Worm (Caenorhabditis elegans) whole organism, L1 larva: ENCODE results near the gene mup-4.
A peak's percentile ranks its signal among the peaks of the same experiment; 100 is the strongest.

Source experiments
- C16A3.4 ChIP-seq: fragments of 150-350 bp; optimal IDR thresholded peaks from 2 replicates; lab custom pipeline; 2014; ENCODE audit warnings: missing biosample characterization, missing genetic modification characterization
- aly-2 ChIP-seq: fragments of 150-350 bp; optimal IDR thresholded peaks from 2 replicates; lab custom pipeline; 2014; ENCODE audit warnings: missing biosample characterization, missing genetic modification characterization
- blmp-1 ChIP-seq: fragments of 150-350 bp; optimal IDR thresholded peaks from 2 replicates; lab custom pipeline; 2014; ENCODE audit warnings: missing biosample characterization, missing genetic modification characterization
- ceh-63 ChIP-seq: fragments of 200-800 bp; sonication (Bioruptor generic); optimal IDR thresholded peaks from 2 replicates; lab custom pipeline; 2018; ENCODE audit warnings: mild to moderate bottlenecking, missing genetic modification characterization, missing compliant biosample characterization
- ceh-90 ChIP-seq: sonication (generic microtip); optimal IDR thresholded peaks from 2 replicates; lab custom pipeline; 2016; ENCODE audit warnings: missing genetic modification characterization, missing compliant biosample characterization
- dpl-1 ChIP-seq, 3 experiments: fragments of 150-350 bp in 2 of 3; sonication (generic microtip) in 1 of 3; optimal IDR thresholded peaks; 2 replicates each; lab custom pipeline; 2014 to 2017; ENCODE audit warnings: missing biosample characterization in 3 of 3, missing genetic modification characterization in 3 of 3, missing genetic modification reagents in 3 of 3
- dsc-1 ChIP-seq: sonication (generic microtip); optimal IDR thresholded peaks from 2 replicates; lab custom pipeline; 2016; ENCODE audit warnings: mild to moderate bottlenecking, missing genetic modification characterization, missing compliant biosample characterization
- efl-1 ChIP-seq, 4 experiments: fragments of 150-350 bp; optimal IDR thresholded peaks in 3 of 4; peaks in 1 of 4; 1 replicate in 1 of 4; 2 replicates in 3 of 4; lab custom pipeline; 2014; ENCODE audit warnings: missing biosample characterization in 2 of 4, missing genetic modification characterization in 2 of 4, missing genetic modification reagents in 2 of 4
- efl-3 ChIP-seq: fragments of 200-800 bp; sonication (Bioruptor generic); optimal IDR thresholded peaks from 2 replicates; lab custom pipeline; 2018; ENCODE audit warnings: mild to moderate bottlenecking, missing genetic modification characterization, missing compliant biosample characterization
- isw-1 ChIP-seq: fragments of 200-800 bp; sonication (Bioruptor generic); IDR thresholded peaks from 2 replicates; pipeline ENCODE4 v1.3.6; 2022; ENCODE audit warnings: missing genetic modification characterization, missing compliant biosample characterization
- lin-14 ChIP-seq: fragments of 200-800 bp; sonication (Bioruptor generic); optimal IDR thresholded peaks from 2 replicates; lab custom pipeline; 2018; ENCODE audit warnings: mild to moderate bottlenecking, missing genetic modification characterization, moderate library complexity, missing compliant biosample characterization
- lir-3 ChIP-seq: sonication (generic microtip); optimal IDR thresholded peaks from 2 replicates; lab custom pipeline; 2016; ENCODE audit warnings: mild to moderate bottlenecking, missing genetic modification characterization, moderate library complexity, missing compliant biosample characterization; ENCODE audit not compliant: poor library complexity
- lsy-2 ChIP-seq, 2 experiments: fragments of 150-350 bp; optimal IDR thresholded peaks; 2 replicates each; lab custom pipeline; 2014; ENCODE audit warnings: missing biosample characterization in 2 of 2, missing genetic modification characterization in 2 of 2
- mep-1 ChIP-seq: fragments of 150-350 bp; optimal IDR thresholded peaks from 2 replicates; lab custom pipeline; 2014; ENCODE audit warnings: missing biosample characterization, missing genetic modification characterization
- nhr-11 ChIP-seq: fragments of 150-350 bp; optimal IDR thresholded peaks from 2 replicates; lab custom pipeline; 2014; ENCODE audit warnings: missing biosample characterization, missing genetic modification characterization
- nhr-19 ChIP-seq: fragments of 200-800 bp; sonication (Bioruptor generic); conservative IDR thresholded peaks from 2 replicates; pipeline ENCODE4 v1.3.6; 2022; ENCODE audit warnings: missing genetic modification characterization, missing compliant biosample characterization
- nhr-20 ChIP-seq: sonication (generic microtip); optimal IDR thresholded peaks from 2 replicates; lab custom pipeline; 2016; ENCODE audit warnings: mild to moderate bottlenecking, missing genetic modification characterization, missing compliant biosample characterization
- nhr-28 ChIP-seq: fragments of 150-350 bp; optimal IDR thresholded peaks from 2 replicates; lab custom pipeline; 2014; ENCODE audit warnings: missing biosample characterization, missing genetic modification characterization
- nhr-71 ChIP-seq: sonication (generic microtip); optimal IDR thresholded peaks from 2 replicates; lab custom pipeline; 2016; ENCODE audit warnings: mild to moderate bottlenecking, missing genetic modification characterization, moderate library complexity, missing compliant biosample characterization
- nhr-84 ChIP-seq: sonication (generic microtip); optimal IDR thresholded peaks from 2 replicates; lab custom pipeline; 2017; ENCODE audit warnings: missing biosample characterization, missing genetic modification characterization
- nhr-85 ChIP-seq: sonication (generic microtip); peaks from one replicate; lab custom pipeline; 2016; ENCODE audit warnings: missing genetic modification characterization, inconsistent platforms, missing compliant biosample characterization
- nhr-90 ChIP-seq: sonication (generic microtip); optimal IDR thresholded peaks from 2 replicates; lab custom pipeline; 2016; ENCODE audit warnings: mild to moderate bottlenecking, missing genetic modification characterization, missing compliant biosample characterization; ENCODE audit not compliant: poor library complexity
- rnt-1 ChIP-seq: sonication (generic microtip); optimal IDR thresholded peaks from 2 replicates; lab custom pipeline; 2016; ENCODE audit warnings: mild to moderate bottlenecking, missing genetic modification characterization, moderate library complexity, missing compliant biosample characterization
- snu-23 ChIP-seq: sonication (generic microtip); optimal IDR thresholded peaks from 2 replicates; lab custom pipeline; 2016; ENCODE audit warnings: missing genetic modification characterization, missing compliant biosample characterization
- sptf-1 ChIP-seq: fragments of 150-350 bp; optimal IDR thresholded peaks from 2 replicates; lab custom pipeline; 2014; ENCODE audit warnings: missing biosample characterization, missing genetic modification characterization
- swsn-7 ChIP-seq: sonication (generic microtip); optimal IDR thresholded peaks from 2 replicates; lab custom pipeline; 2016; ENCODE audit warnings: missing genetic modification characterization, missing compliant biosample characterization
- tbx-2 ChIP-seq: sonication (generic microtip); optimal IDR thresholded peaks from 2 replicates; lab custom pipeline; 2016; ENCODE audit warnings: missing genetic modification characterization, missing compliant biosample characterization
- unc-30 ChIP-seq: sonication (generic microtip); optimal IDR thresholded peaks from 2 replicates; lab custom pipeline; 2017; ENCODE audit warnings: missing biosample characterization, missing genetic modification characterization
- unc-62 ChIP-seq: fragments of 150-350 bp; optimal IDR thresholded peaks from 2 replicates; lab custom pipeline; 2014; ENCODE audit warnings: missing biosample characterization, missing genetic modification reagents, missing genetic modification characterization
- unc-86 ChIP-seq: sonication (generic microtip); optimal IDR thresholded peaks from 2 replicates; lab custom pipeline; 2016; ENCODE audit warnings: missing genetic modification characterization, missing compliant biosample characterization
- unc-98 ChIP-seq: fragments of 200-800 bp; sonication (Bioruptor generic); IDR thresholded peaks from 2 replicates; pipeline ENCODE4 v1.3.6; 2022; ENCODE audit warnings: missing genetic modification characterization, missing compliant biosample characterization
- xbp-1 ChIP-seq: sonication (generic microtip); optimal IDR thresholded peaks from 2 replicates; lab custom pipeline; 2016; ENCODE audit warnings: missing genetic modification characterization, missing compliant biosample characterization
- zip-4 ChIP-seq: fragments of 200-800 bp; sonication (Bioruptor generic); optimal IDR thresholded peaks from 2 replicates; lab custom pipeline; 2018; ENCODE audit warnings: mild to moderate bottlenecking, missing genetic modification characterization, moderate library complexity, missing compliant biosample characterization
- ztf-11 ChIP-seq, 2 experiments: sonication (generic microtip); optimal IDR thresholded peaks; 2 replicates each; lab custom pipeline; 2016 to 2017; ENCODE audit warnings: missing genetic modification characterization in 2 of 2, missing biosample characterization in 1 of 2, missing compliant biosample characterization in 1 of 2

mup-4 gene

DNA sequence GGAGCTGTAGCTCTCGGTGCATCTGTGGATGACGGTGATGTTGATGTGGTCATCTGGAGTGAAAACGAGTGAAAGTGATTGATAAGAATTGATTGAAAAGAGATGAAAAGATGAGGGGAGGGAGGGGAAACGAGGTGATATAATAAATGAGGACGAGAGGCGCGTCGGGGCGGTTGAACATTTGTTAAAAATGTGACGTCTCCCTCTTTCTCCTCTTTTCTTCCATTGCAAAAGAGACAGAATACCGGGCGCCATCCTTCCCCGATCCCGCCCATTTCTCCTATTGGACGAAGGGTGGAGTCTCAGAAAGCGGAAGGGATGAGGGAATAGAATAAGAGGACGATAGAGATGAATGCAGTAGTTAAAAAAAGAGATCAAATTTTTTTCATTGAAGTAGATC, 45.7 kb upstream of the mup-4 start:
- TF ChIP-seq mep-1 (tag; lab: Kevin White, UChicago) (peak; percentile 45), nhr-85 (peak; percentile 89), snu-23 (GFP tag; lab: Kevin White, UChicago) (peak; percentile 44), nhr-20 (tag; lab: Kevin White, UChicago) (peak; percentile 44), nhr-19 (GFP tag; lab: Robert Waterston, UW) (peak; percentile 51), nhr-90 (peak; percentile 16), lsy-2 (tag; optimal IDR thresholded peaks at IDR 0.05; lab: Kevin White, UChicago) (peak; percentile 65 to 81), unc-86 (no peak), sptf-1 (tag; lab: Kevin White, UChicago) (no peak), unc-30 (tag; lab: Kevin White, UChicago) (no peak), tbx-2 (tag; lab: Kevin White, UChicago) (peak; percentile 77), xbp-1 (tag; lab: Kevin White, UChicago) (peak; percentile 34), nhr-71 (tag; lab: Kevin White, UChicago) (peak; percentile 76), dsc-1 (tag; lab: Kevin White, UChicago) (no peak), ztf-11 (tag; optimal IDR thresholded peaks at IDR 0.05; lab: Kevin White, UChicago) (peak in 1 of 2 experiments; percentile 62), lin-14 (GFP tag; lab: Kevin White, UChicago) (peak; percentile 85), blmp-1 (tag; lab: Kevin White, UChicago) (peak; percentile 89), efl-1 (optimal IDR thresholded peaks at IDR 0.05; lab: Kevin White, UChicago) (no peak), efl-1 (GFP tag; optimal IDR thresholded peaks at IDR 0.05 in 1 of 2; lab: Kevin White, UChicago) (no peak), nhr-28 (tag; lab: Kevin White, UChicago) (no peak), swsn-7 (tag; lab: Kevin White, UChicago) (peak; percentile 31), nhr-11 (tag; lab: Kevin White, UChicago) (no peak), ceh-63 (GFP tag; lab: Kevin White, UChicago) (no peak), unc-98 (GFP tag; lab: Robert Waterston, UW) (no peak), lir-3 (tag; lab: Kevin White, UChicago) (no peak), rnt-1 (tag; lab: Kevin White, UChicago) (peak; percentile 70), ceh-90 (tag; lab: Kevin White, UChicago) (no peak), efl-3 (GFP tag; lab: Kevin White, UChicago) (no peak)

DNA sequence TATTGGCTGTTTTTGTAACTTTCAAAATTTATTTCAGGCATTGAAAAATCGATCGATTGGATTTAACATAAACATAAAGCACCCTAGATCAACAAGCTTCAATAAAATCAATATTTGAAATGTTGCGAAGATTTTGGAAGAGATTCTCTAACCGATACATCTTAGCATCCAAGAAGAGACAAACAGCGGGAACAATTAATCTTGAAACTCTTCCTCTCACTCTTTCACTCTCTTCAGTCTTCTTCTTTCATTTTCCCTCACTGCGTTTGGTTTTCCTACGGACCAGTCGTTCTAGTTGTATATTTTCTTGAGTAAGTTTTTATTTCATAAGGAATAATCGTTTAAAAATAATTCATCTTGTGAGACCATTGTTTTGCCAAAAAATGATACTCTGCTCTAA, 44.1 kb upstream of the mup-4 start:
- TF ChIP-seq lin-14 (GFP tag; lab: Kevin White, UChicago) (no peak), lsy-2 (tag; optimal IDR thresholded peaks at IDR 0.05; lab: Kevin White, UChicago) (peak in 1 of 2 experiments; percentile 8), blmp-1 (tag; lab: Kevin White, UChicago) (peak; percentile 13)
- TF ChIP-seq, all 84 proteins: peak for 2

DNA sequence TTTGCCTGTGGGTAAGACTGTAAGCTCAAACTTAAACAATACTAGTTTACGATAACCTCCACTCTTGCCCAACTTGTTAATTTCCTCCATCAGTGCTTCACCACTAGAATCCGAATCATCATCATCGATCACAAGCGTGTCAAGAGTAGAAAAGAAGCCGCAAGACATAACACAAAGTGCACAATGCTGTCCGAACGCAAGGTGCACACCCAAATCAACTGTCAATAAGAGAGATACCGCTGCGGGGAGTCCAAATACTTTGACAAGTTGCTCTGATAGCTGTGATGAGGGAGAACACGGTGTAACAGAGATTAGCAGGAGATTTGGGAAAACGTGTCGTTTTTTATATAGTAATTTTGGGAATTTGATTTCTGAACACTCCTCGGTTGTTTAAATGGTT, 42.5 kb upstream of the mup-4 start:
- TF ChIP-seq unc-62 (GFP tag; lab: Kevin White, UChicago), result no peak
- no peak for TF ChIP-seq isw-1 (GFP tag; lab: Robert Waterston, UW)
- TF ChIP-seq ceh-63 (GFP tag; lab: Kevin White, UChicago), result no peak
- TF ChIP-seq, all 84 proteins: peak for 0

DNA sequence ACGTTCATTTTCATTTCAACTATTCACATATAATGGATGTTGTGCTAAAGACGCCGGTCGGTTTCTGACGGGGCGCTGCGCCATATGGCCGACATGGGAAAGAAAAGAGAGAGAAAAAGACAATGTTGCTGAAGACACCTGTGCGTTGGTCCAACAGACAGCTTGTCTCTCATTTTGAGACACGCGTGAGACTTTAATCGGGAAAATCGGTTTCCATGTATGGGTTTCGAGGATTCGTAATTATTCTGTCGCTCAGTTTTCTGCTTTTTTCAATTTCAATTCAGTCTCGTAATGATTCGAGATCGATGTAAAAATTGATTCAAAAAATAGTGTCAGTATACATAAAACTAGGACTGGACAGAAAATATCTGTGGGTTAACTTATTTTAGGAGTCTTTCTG, 41.9 kb upstream of the mup-4 start:
- TF ChIP-seq zip-4 (GFP tag; lab: Kevin White, UChicago) (no peak), aly-2 (tag; lab: Kevin White, UChicago) (no peak), nhr-84 (no peak), blmp-1 (tag; lab: Kevin White, UChicago) (peak; percentile 20), C16A3.4 (no peak), rnt-1 (tag; lab: Kevin White, UChicago) (peak; percentile 10), lin-14 (GFP tag; lab: Kevin White, UChicago) (peak; percentile 1), dpl-1 (GFP tag; optimal IDR thresholded peaks at IDR 0.05; lab: Kevin White, UChicago) (no peak), tbx-2 (tag; lab: Kevin White, UChicago) (peak; percentile 43)
